Fruit fly (Drosophila melanogaster) whole organism, prepupa: ENCODE measurements around the gene M6.

ENCODE experiments used
- Blimp-1 ChIP-seq: fragments of 200-800 bp; sonication (Bioruptor generic); optimal IDR thresholded peaks from 3 replicates; lab custom pipeline; 2017; ENCODE audit warnings: missing biosample characterization, missing genetic modification characterization, mild to moderate bottlenecking, moderate library complexity, missing genetic modification reagents
- CG10631 ChIP-seq: fragments of 200-800 bp; sonication (Bioruptor generic); optimal IDR thresholded peaks from 2 replicates; lab custom pipeline; 2016; ENCODE audit warnings: missing biosample characterization, missing genetic modification characterization
- CG10669 ChIP-seq: fragments of 200-800 bp; sonication (Bioruptor generic); optimal IDR thresholded peaks from 3 replicates; lab custom pipeline; 2018; ENCODE audit warnings: missing biosample characterization, mild to moderate bottlenecking, missing genetic modification characterization, moderate library complexity
- CG11294 ChIP-seq: fragments of 200-800 bp; sonication (Bioruptor generic); IDR thresholded peaks from 2 replicates; pipeline ENCODE4 v1.3.6; 2022; ENCODE audit warnings: missing biosample characterization, missing genetic modification characterization
- CG11762 ChIP-seq: fragments of 200-800 bp; sonication (Bioruptor generic); optimal IDR thresholded peaks from 3 replicates; lab custom pipeline; 2016; ENCODE audit warnings: missing biosample characterization, missing genetic modification characterization; ENCODE audit not compliant: insufficient read depth
- CG11902 ChIP-seq: fragments of 200-800 bp; sonication (Bioruptor generic); optimal IDR thresholded peaks from 3 replicates; lab custom pipeline; 2016; ENCODE audit warnings: missing biosample characterization, missing genetic modification characterization
- CG15336 ChIP-seq: fragments of 200-800 bp; sonication (Bioruptor generic); IDR thresholded peaks from 2 replicates; pipeline ENCODE4 v1.3.6; 2022; ENCODE audit warnings: missing biosample characterization, missing genetic modification characterization
- CG1621 ChIP-seq: fragments of 200-800 bp; sonication (Bioruptor generic); optimal IDR thresholded peaks from 3 replicates; lab custom pipeline; 2018; ENCODE audit warnings: missing biosample characterization, mild to moderate bottlenecking, missing genetic modification characterization
- CG3032 ChIP-seq: fragments of 200-800 bp; optimal IDR thresholded peaks from 2 replicates; lab custom pipeline; 2019; ENCODE audit warnings: missing biosample characterization, mild to moderate bottlenecking, missing genetic modification characterization, moderate library complexity
- CG31627 ChIP-seq: fragments of 200-800 bp; sonication (Bioruptor generic); optimal IDR thresholded peaks from 3 replicates; lab custom pipeline; 2016; ENCODE audit warnings: missing biosample characterization, missing genetic modification characterization
- CG32006 ChIP-seq: fragments of 200-800 bp; sonication (Bioruptor generic); optimal IDR thresholded peaks from 3 replicates; lab custom pipeline; 2017; ENCODE audit warnings: missing biosample characterization, mild to moderate bottlenecking, missing genetic modification characterization
- CG4318 ChIP-seq: fragments of 200-800 bp; sonication (Bioruptor generic); optimal IDR thresholded peaks from 3 replicates; lab custom pipeline; 2017; ENCODE audit warnings: missing biosample characterization, mild to moderate bottlenecking, missing genetic modification characterization
- CG6163 ChIP-seq: fragments of 200-800 bp; sonication (Bioruptor generic); IDR thresholded peaks from 3 replicates; pipeline ENCODE4 v1.3.6; 2022; ENCODE audit warnings: missing biosample characterization, missing genetic modification characterization
- CG6276 ChIP-seq: fragments of 200-800 bp; sonication (Bioruptor generic); optimal IDR thresholded peaks from 2 replicates; lab custom pipeline; 2017; ENCODE audit warnings: missing biosample characterization, mild to moderate bottlenecking, missing genetic modification characterization
- CG6792 ChIP-seq: fragments of 200-800 bp; sonication (Bioruptor generic); optimal IDR thresholded peaks from 3 replicates; lab custom pipeline; 2016; ENCODE audit warnings: missing biosample characterization, missing genetic modification characterization
- CG6808 ChIP-seq: fragments of 200-800 bp; sonication (Bioruptor generic); optimal IDR thresholded peaks from 3 replicates; lab custom pipeline; 2017; ENCODE audit warnings: missing biosample characterization, missing genetic modification characterization, mild to moderate bottlenecking, moderate library complexity, missing genetic modification reagents
- CG6854 ChIP-seq: fragments of 200-800 bp; sonication (Bioruptor generic); optimal IDR thresholded peaks from 2 replicates; lab custom pipeline; 2017; ENCODE audit warnings: missing biosample characterization, mild to moderate bottlenecking, missing genetic modification characterization
- CG7368 ChIP-seq: fragments of 200-800 bp; sonication (Bioruptor generic); optimal IDR thresholded peaks from 3 replicates; lab custom pipeline; 2016; ENCODE audit warnings: missing biosample characterization, missing genetic modification characterization
- CG8119 ChIP-seq: fragments of 200-800 bp; sonication (Bioruptor generic); IDR thresholded peaks from 3 replicates; pipeline ENCODE4 v1.3.6; 2022; ENCODE audit warnings: missing biosample characterization, missing genetic modification characterization
- CG8319 ChIP-seq: fragments of 200-800 bp; sonication (Bioruptor generic); optimal IDR thresholded peaks from 3 replicates; lab custom pipeline; 2016; ENCODE audit warnings: missing biosample characterization, missing genetic modification characterization
- CG9139 ChIP-seq: fragments of 200-800 bp; sonication (Bioruptor generic); optimal IDR thresholded peaks from 3 replicates; lab custom pipeline; 2017; ENCODE audit warnings: missing biosample characterization, mild to moderate bottlenecking, missing genetic modification characterization
- Eip75B ChIP-seq: fragments of 200-800 bp; sonication (Bioruptor generic); optimal IDR thresholded peaks from 3 replicates; lab custom pipeline; 2016; ENCODE audit warnings: missing biosample characterization, missing genetic modification characterization
- Eip78C ChIP-seq: fragments of 200-800 bp; sonication (Bioruptor generic); peaks from one replicate; lab custom pipeline; 2016; ENCODE audit warnings: missing biosample characterization, missing genetic modification characterization
- Eip93F ChIP-seq: fragments of 200-800 bp; sonication (Bioruptor generic); optimal IDR thresholded peaks from 2 replicates; lab custom pipeline; 2016; ENCODE audit warnings: missing biosample characterization, mild to moderate bottlenecking, missing genetic modification characterization
- Ets21C ChIP-seq: fragments of 200-800 bp; sonication (Bioruptor generic); optimal IDR thresholded peaks from 3 replicates; lab custom pipeline; 2016; ENCODE audit warnings: missing biosample characterization, missing genetic modification characterization
- Ets96B ChIP-seq: fragments of 200-800 bp; optimal IDR thresholded peaks from 2 replicates; lab custom pipeline; 2019; ENCODE audit warnings: missing biosample characterization, mild to moderate bottlenecking, missing genetic modification characterization, moderate library complexity
- Gug ChIP-seq: fragments of 200-800 bp; sonication (Bioruptor generic); IDR thresholded peaks from 2 replicates; pipeline ENCODE4 v1.3.6; 2022; ENCODE audit warnings: missing biosample characterization, missing genetic modification characterization
- Hr38 ChIP-seq: sonication (Bioruptor generic); optimal IDR thresholded peaks from 2 replicates; lab custom pipeline; 2016; ENCODE audit warnings: missing biosample characterization, missing genetic modification characterization
- Hr39 ChIP-seq: fragments of 200-800 bp; sonication (Bioruptor generic); optimal IDR thresholded peaks from 2 replicates; lab custom pipeline; 2016; ENCODE audit warnings: missing biosample characterization, missing genetic modification characterization
- Lpt ChIP-seq: fragments of 200-800 bp; sonication (Bioruptor generic); optimal IDR thresholded peaks from 3 replicates; lab custom pipeline; 2016; ENCODE audit warnings: missing biosample characterization, missing genetic modification characterization
- OdsH ChIP-seq: fragments of 200-800 bp; sonication (Bioruptor generic); optimal IDR thresholded peaks from 3 replicates; lab custom pipeline; 2016; ENCODE audit warnings: missing biosample characterization, missing genetic modification characterization
- Smox ChIP-seq: fragments of 200-800 bp; sonication (Bioruptor generic); optimal IDR thresholded peaks from 3 replicates; lab custom pipeline; 2016; ENCODE audit warnings: missing biosample characterization, missing genetic modification characterization
- Sox14 ChIP-seq: fragments of 200-800 bp; sonication (Bioruptor generic); optimal IDR thresholded peaks from 3 replicates; lab custom pipeline; 2016; ENCODE audit warnings: missing biosample characterization, missing genetic modification characterization
- Sox15 ChIP-seq: fragments of 200-800 bp; sonication (Bioruptor generic); optimal IDR thresholded peaks from 3 replicates; lab custom pipeline; 2016; ENCODE audit warnings: missing biosample characterization, missing genetic modification characterization
- cyc ChIP-seq: fragments of 200-800 bp; sonication (Bioruptor generic); optimal IDR thresholded peaks from 3 replicates; lab custom pipeline; 2016; ENCODE audit warnings: missing biosample characterization, missing genetic modification characterization
- dac ChIP-seq: fragments of 200-800 bp; sonication (Bioruptor generic); optimal IDR thresholded peaks from 2 replicates; lab custom pipeline; 2017; ENCODE audit warnings: missing biosample characterization, mild to moderate bottlenecking, missing genetic modification characterization
- dsx ChIP-seq: fragments of 200-800 bp; optimal IDR thresholded peaks from 3 replicates; lab custom pipeline; 2019; ENCODE audit warnings: missing biosample characterization, mild to moderate bottlenecking, missing genetic modification characterization, moderate library complexity; ENCODE audit not compliant: poor library complexity, severe bottlenecking
- eg ChIP-seq: fragments of 200-800 bp; sonication (Bioruptor generic); IDR thresholded peaks from 3 replicates; pipeline ENCODE4 v1.3.6; 2022; ENCODE audit warnings: missing biosample characterization, missing genetic modification characterization
- esn ChIP-seq: fragments of 200-800 bp; sonication (Bioruptor generic); optimal IDR thresholded peaks from 2 replicates; lab custom pipeline; 2016; ENCODE audit warnings: missing biosample characterization, mild to moderate bottlenecking, missing genetic modification characterization, moderate library complexity
- fd59A ChIP-seq: fragments of 200-800 bp; sonication (Bioruptor generic); optimal IDR thresholded peaks from 2 replicates; lab custom pipeline; 2017; ENCODE audit warnings: missing biosample characterization, mild to moderate bottlenecking, missing genetic modification characterization, missing genetic modification reagents
- fd85E ChIP-seq: fragments of 200-800 bp; sonication (Bioruptor generic); optimal IDR thresholded peaks from 3 replicates; lab custom pipeline; 2016; ENCODE audit warnings: missing biosample characterization, missing genetic modification characterization
- fkh ChIP-seq: fragments of 200-800 bp; sonication (Bioruptor generic); optimal IDR thresholded peaks from 3 replicates; lab custom pipeline; 2017; ENCODE audit warnings: missing biosample characterization, mild to moderate bottlenecking, missing genetic modification characterization, moderate library complexity
- lz ChIP-seq: fragments of 200-800 bp; sonication (Bioruptor generic); optimal IDR thresholded peaks from 3 replicates; lab custom pipeline; 2016; ENCODE audit warnings: missing biosample characterization, missing genetic modification characterization
- net ChIP-seq: fragments of 200-800 bp; sonication (Bioruptor generic); optimal IDR thresholded peaks from 3 replicates; lab custom pipeline; 2016; ENCODE audit warnings: missing biosample characterization, missing genetic modification characterization
- pdm3 ChIP-seq: fragments of 200-800 bp; sonication (Bioruptor generic); optimal IDR thresholded peaks from 3 replicates; lab custom pipeline; 2016; ENCODE audit warnings: missing biosample characterization, missing genetic modification characterization
- salr ChIP-seq, 2 experiments: fragments of 200-800 bp; sonication (Bioruptor generic); optimal IDR thresholded peaks; 3 replicates each; lab custom pipeline; 2016 to 2018; ENCODE audit warnings: missing biosample characterization in 2 of 2, missing genetic modification characterization in 2 of 2, mild to moderate bottlenecking in 1 of 2
- spab ChIP-seq: fragments of 200-800 bp; sonication (Bioruptor generic); optimal IDR thresholded peaks from 2 replicates; lab custom pipeline; 2017; ENCODE audit warnings: missing biosample characterization, mild to moderate bottlenecking, missing genetic modification characterization, missing genetic modification reagents
- ss ChIP-seq, 2 experiments: fragments of 200-800 bp; sonication (Bioruptor generic); optimal IDR thresholded peaks; 2 replicates in 1 of 2; 3 replicates in 1 of 2; lab custom pipeline; 2017 to 2018; ENCODE audit warnings: mild to moderate bottlenecking in 2 of 2, missing biosample characterization in 2 of 2, missing genetic modification characterization in 2 of 2, moderate library complexity in 1 of 2
- topi ChIP-seq: fragments of 200-800 bp; sonication (Bioruptor generic); optimal IDR thresholded peaks from 3 replicates; lab custom pipeline; 2016; ENCODE audit warnings: missing biosample characterization, missing genetic modification characterization
- vri ChIP-seq: fragments of 200-800 bp; sonication (Bioruptor generic); optimal IDR thresholded peaks from 3 replicates; lab custom pipeline; 2016; ENCODE audit warnings: missing biosample characterization, mild to moderate bottlenecking, missing genetic modification characterization

Gene M6

DNA sequence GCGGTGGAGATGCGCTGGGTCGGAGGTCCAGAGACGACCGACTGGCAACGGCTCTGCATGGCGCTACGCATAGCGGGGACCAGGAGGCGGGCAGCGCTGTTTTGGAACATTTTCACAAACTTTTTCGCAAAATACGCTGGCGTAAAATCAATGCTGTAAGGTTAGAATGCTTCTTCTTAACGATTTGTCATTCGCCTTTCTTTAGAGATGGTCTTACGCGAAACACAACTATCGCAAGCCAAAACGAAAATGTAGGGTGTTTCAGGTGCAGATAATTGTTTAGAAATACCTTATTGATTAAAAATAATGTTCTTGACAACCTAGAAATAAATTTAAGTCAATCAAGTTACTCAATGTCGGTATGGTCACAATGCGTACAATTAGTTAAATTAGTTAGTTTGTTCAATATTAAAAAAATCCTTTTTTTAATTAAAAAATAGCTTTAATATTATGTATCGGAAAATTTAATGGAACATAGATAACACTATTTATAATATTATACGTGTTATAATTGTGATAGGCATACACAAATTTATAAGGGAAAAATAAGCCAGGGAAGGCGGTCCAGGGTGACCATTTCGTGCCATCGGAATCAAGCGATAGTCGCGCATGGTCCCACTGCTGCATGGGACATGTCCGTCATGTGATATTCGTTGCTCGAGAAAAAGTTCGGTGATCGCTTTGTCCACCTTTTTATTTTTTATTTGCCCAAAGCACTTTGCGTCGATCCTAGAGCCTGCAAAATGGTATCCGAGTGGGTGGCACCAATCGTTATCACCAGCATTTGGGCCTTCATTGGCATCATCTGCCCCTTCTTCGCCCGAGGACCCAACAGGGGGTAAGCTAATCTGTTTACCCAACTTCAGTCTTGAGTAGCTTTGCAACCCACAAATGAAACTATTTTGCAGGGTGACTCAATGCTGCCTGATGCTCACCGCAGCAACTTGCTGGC is 31.9 kb downstream of the M6 start, which contains the start of the genes COX8 and VhaM9.7-b:
COX8 (minus strand) TSS at position 203 of the 952 bp plus-strand sequence.
VhaM9.7-b (plus strand) TSS at position 618 of the 952 bp plus-strand sequence.
- TF ChIP-seq Eip75B (GFP tag; lab: Kevin White, UChicago), result no peak
- no peak for TF ChIP-seq CG9139
- TF ChIP-seq vri, result peak; percentile 66
- TF ChIP-seq lz (GFP tag; lab: Kevin White, UChicago), result peak; percentile 63
- no peak for TF ChIP-seq CG1621 (tag; lab: Kevin White, UChicago)
- TF ChIP-seq eg (GFP tag; lab: Robert Waterston, UW), result no peak
- TF ChIP-seq CG31627 (GFP tag; lab: Kevin White, UChicago), result peak; percentile 67
- TF ChIP-seq CG8319 (GFP tag; lab: Kevin White, UChicago), result no peak
- no peak for TF ChIP-seq Blimp-1 (GFP tag; lab: Kevin White, UChicago)
- TF ChIP-seq Eip93F (GFP tag; lab: Kevin White, UChicago), result no peak
- peak; percentile 67 for TF ChIP-seq esn (GFP tag; lab: Kevin White, UChicago)
- no peak for TF ChIP-seq CG10669 (GFP tag; lab: Kevin White, UChicago)
- TF ChIP-seq CG3032 (tag; lab: Kevin White, UChicago), result peak; percentile 30
- no peak for TF ChIP-seq CG7368 (GFP tag; lab: Kevin White, UChicago)
- no peak for TF ChIP-seq Ets96B (tag; lab: Kevin White, UChicago)
- no peak for TF ChIP-seq fkh (GFP tag; lab: Kevin White, UChicago)
- TF ChIP-seq Smox, result no peak
- TF ChIP-seq topi (GFP tag; lab: Kevin White, UChicago), result no peak
- TF ChIP-seq spab (GFP tag; lab: Kevin White, UChicago), result no peak
- TF ChIP-seq CG6854 (GFP tag; lab: Kevin White, UChicago), result no peak
- TF ChIP-seq CG11762 (GFP tag; lab: Kevin White, UChicago), result no peak
- TF ChIP-seq Eip78C (GFP tag; lab: Kevin White, UChicago), result peak; percentile 80
- TF ChIP-seq fd85E, result no peak
- TF ChIP-seq salr (GFP tag; optimal IDR thresholded peaks at IDR 0.05; lab: Kevin White, UChicago), result no peak
- no peak for TF ChIP-seq Lpt
- no peak for TF ChIP-seq CG10631
- peak; percentile 54 for TF ChIP-seq Sox15 (GFP tag; lab: Kevin White, UChicago)
- no peak for TF ChIP-seq dac (GFP tag; lab: Kevin White, UChicago)
- TF ChIP-seq pdm3, result no peak
- TF ChIP-seq cyc (GFP tag; lab: Kevin White, UChicago), result peak; percentile 60
- TF ChIP-seq CG6163 (GFP tag; lab: Robert Waterston, UW), result no peak
- peak; percentile 55 for TF ChIP-seq CG11902 (GFP tag; lab: Kevin White, UChicago)
- no peak for TF ChIP-seq Hr38 (GFP tag; lab: Kevin White, UChicago)
- TF ChIP-seq fd59A (GFP tag; lab: Kevin White, UChicago), result no peak
- TF ChIP-seq dsx (GFP tag; lab: Kevin White, UChicago), result no peak
- no peak for TF ChIP-seq CG11294
- TF ChIP-seq CG6792 (GFP tag; lab: Kevin White, UChicago), result no peak
- TF ChIP-seq OdsH (GFP tag; lab: Kevin White, UChicago), result no peak
- TF ChIP-seq CG15336 (GFP tag; lab: Robert Waterston, UW), result no peak
- TF ChIP-seq Hr39 (GFP tag; lab: Kevin White, UChicago), result no peak
- no peak for TF ChIP-seq CG4318 (GFP tag; lab: Kevin White, UChicago)
- no peak for TF ChIP-seq Gug (GFP tag; lab: Robert Waterston, UW)
- peak; percentile 25 for TF ChIP-seq Sox14 (GFP tag; lab: Kevin White, UChicago)
- no peak for TF ChIP-seq CG6808 (GFP tag; lab: Kevin White, UChicago)
- peak; percentile 39 for TF ChIP-seq Ets21C
- no peak for TF ChIP-seq net
- no peak for TF ChIP-seq CG6276 (GFP tag; lab: Kevin White, UChicago)
- no peak for TF ChIP-seq CG8119 (GFP tag; lab: Robert Waterston, UW)
- no peak for TF ChIP-seq CG32006 (GFP tag; lab: Kevin White, UChicago)
- no peak for TF ChIP-seq ss (GFP tag; optimal IDR thresholded peaks at IDR 0.05; lab: Kevin White, UChicago)
